Fruit fly (Drosophila melanogaster): ENCODE data around the gene CG8565.

Gene CG8565

dm6 chrX:15860479-15860878 is 22.8 kb downstream of the CG8565 start (continued):
- TF ChIP-seq CG2199 (GFP tag; IDR thresholded peaks at IDR 0.05): peak; percentile 82
- TF ChIP-seq CG31365 (tag; optimal IDR thresholded peaks at IDR 0.05): no peak
- peak; percentile 91 for TF ChIP-seq CG32772 (GFP tag; IDR thresholded peaks at IDR 0.05)
- no peak for TF ChIP-seq crc (GFP tag; optimal IDR thresholded peaks at IDR 0.05)
- TF ChIP-seq Bteb2 (GFP tag; optimal IDR thresholded peaks at IDR 0.05): no peak
- no peak for TF ChIP-seq CG6683 (GFP tag; optimal IDR thresholded peaks at IDR 0.05)
- no peak for TF ChIP-seq CG2712 (tag; optimal IDR thresholded peaks at IDR 0.05)
- TF ChIP-seq CG8924 (tag; optimal IDR thresholded peaks at IDR 0.05): peak; percentile 34
- no peak for TF ChIP-seq CG18011 (GFP tag; optimal IDR thresholded peaks at IDR 0.05)
- no peak for TF ChIP-seq hth (optimal IDR thresholded peaks at IDR 0.05)
- no peak for TF ChIP-seq Camta (GFP tag; optimal IDR thresholded peaks at IDR 0.05)
- TF ChIP-seq CHES-1-like (GFP tag; optimal IDR thresholded peaks at IDR 0.05): peak; percentile 47
- TF ChIP-seq al (GFP tag; IDR thresholded peaks at IDR 0.05): no peak
- no peak for TF ChIP-seq Meics (GFP tag; optimal IDR thresholded peaks at IDR 0.05)
- TF ChIP-seq Sin3A (optimal IDR thresholded peaks at IDR 0.05): no peak
- TF ChIP-seq row (GFP tag; IDR thresholded peaks at IDR 0.05): peak; percentile 43; the same call in 2 of the 3 replicates
- TF ChIP-seq Asciz (GFP tag; optimal IDR thresholded peaks at IDR 0.05): no peak
- TF ChIP-seq CG10431 (GFP tag; optimal IDR thresholded peaks at IDR 0.05): peak; percentile 28
- TF ChIP-seq bbx (GFP tag; IDR thresholded peaks at IDR 0.05; ENCODE audit: partially characterized antibody): peak; percentile 31; the same call in 1 of the 2 replicates
- TF ChIP-seq CrebB (tag; optimal IDR thresholded peaks at IDR 0.05): peak; percentile 7
- TF ChIP-seq Pdp1 (GFP tag; optimal IDR thresholded peaks at IDR 0.05): no peak
- 0 out of 3 replicates have a peak, but pooled peaks have one; percentile 31 for TF ChIP-seq zfh1 (GFP tag; IDR thresholded peaks at IDR 0.05)
- no peak for TF ChIP-seq nau (GFP tag; optimal IDR thresholded peaks at IDR 0.05)
- no peak for TF ChIP-seq CG15601 (tag; optimal IDR thresholded peaks at IDR 0.05)
- TF ChIP-seq TFAM (GFP tag; optimal IDR thresholded peaks at IDR 0.05): no peak
- no peak for TF ChIP-seq slp2 (GFP tag; optimal IDR thresholded peaks at IDR 0.05)
- TF ChIP-seq CG34376 (GFP tag; optimal IDR thresholded peaks at IDR 0.05): peak; percentile 70
- peak; percentile 1 for TF ChIP-seq CG1529 (GFP tag; optimal IDR thresholded peaks at IDR 0.05)
- TF ChIP-seq zen2 (GFP tag; IDR thresholded peaks at IDR 0.05; ENCODE audit: partially characterized antibody): no peak
- TF ChIP-seq CG6272 (GFP tag; IDR thresholded peaks at IDR 0.05): no peak
- TF ChIP-seq CG30020 (tag; optimal IDR thresholded peaks at IDR 0.05): no peak
- TF ChIP-seq CG17568 (GFP tag; optimal IDR thresholded peaks at IDR 0.05): no peak
- TF ChIP-seq CG17612 (GFP tag; IDR thresholded peaks at IDR 0.05): no peak
- no peak for TF ChIP-seq Ssrp (tag; optimal IDR thresholded peaks at IDR 0.05)
- peak; percentile 15; the same call in 1 of the 3 replicates for TF ChIP-seq HLH4C (GFP tag; IDR thresholded peaks at IDR 0.05; ENCODE audit: partially characterized antibody)
- peak; percentile 31; the same call in 1 of the 2 replicates for TF ChIP-seq CG17328 (GFP tag; IDR thresholded peaks at IDR 0.05)
- TF ChIP-seq CG31441 (GFP tag; IDR thresholded peaks at IDR 0.05): no peak
- no peak for TF ChIP-seq CG1792 (GFP tag; optimal IDR thresholded peaks at IDR 0.05)
- TF ChIP-seq Elba2 (GFP tag; optimal IDR thresholded peaks at IDR 0.05): no peak
- TF ChIP-seq CG6175 (GFP tag; IDR thresholded peaks at IDR 0.05): no peak
- peak; percentile 63 for TF ChIP-seq abd-A (tag; optimal IDR thresholded peaks at IDR 0.05)
- TF ChIP-seq CTCF (GFP tag; optimal IDR thresholded peaks at IDR 0.05): no peak
- TF ChIP-seq hbn (GFP tag; IDR thresholded peaks at IDR 0.05; ENCODE audit: partially characterized antibody): 0 out of 2 replicates have a peak, but pooled peaks have one; percentile 21
- TF ChIP-seq twi (tag; optimal IDR thresholded peaks at IDR 0.05): no peak
- TF ChIP-seq CG6765 (GFP tag; optimal IDR thresholded peaks at IDR 0.05): no peak
- no peak for TF ChIP-seq hb (GFP tag; IDR thresholded peaks at IDR 0.05; ENCODE audit: partially characterized antibody)
- no peak for TF ChIP-seq unc-4 (GFP tag; IDR thresholded peaks at IDR 0.05; ENCODE audit: partially characterized antibody)
- TF ChIP-seq pho (GFP tag; optimal IDR thresholded peaks at IDR 0.05): peak; percentile 19
- TF ChIP-seq CG5953 (GFP tag; IDR thresholded peaks at IDR 0.05): no peak
- no peak for TF ChIP-seq dpn (GFP tag; optimal IDR thresholded peaks at IDR 0.05)
- peak; percentile 79; the same call in 1 of the 2 replicates for TF ChIP-seq CG42726 (GFP tag; IDR thresholded peaks at IDR 0.05; ENCODE audit: partially characterized antibody)

All from whole organism, embryonic.